Worm (Caenorhabditis elegans) whole organism, L1 larva: ENCODE data around the gene metl-5.

Experiments used
- efl-1 ChIP-seq, 4 experiments: fragments of 150-350 bp; optimal IDR thresholded peaks in 3 of 4; peaks in 1 of 4; 1 replicate in 1 of 4; 2 replicates in 3 of 4; lab custom pipeline; 2014; ENCODE audit warnings: missing biosample characterization in 2 of 4, missing genetic modification characterization in 2 of 4, missing genetic modification reagents in 2 of 4
- ets-5 ChIP-seq: fragments of 200-800 bp; sonication (Bioruptor generic); IDR thresholded peaks from 2 replicates; pipeline ENCODE4 v1.3.6; 2022; ENCODE audit warnings: missing genetic modification characterization, missing compliant biosample characterization
- fkh-10 ChIP-seq: sonication (generic microtip); optimal IDR thresholded peaks from 2 replicates; lab custom pipeline; 2017; ENCODE audit warnings: missing biosample characterization, missing genetic modification reagents, missing genetic modification characterization
- jun-1 ChIP-seq: fragments of 150-350 bp; optimal IDR thresholded peaks from 2 replicates; lab custom pipeline; 2014; ENCODE audit warnings: missing biosample characterization, missing genetic modification reagents, missing genetic modification characterization
- lsy-2 ChIP-seq, 2 experiments: fragments of 150-350 bp; optimal IDR thresholded peaks; 2 replicates each; lab custom pipeline; 2014; ENCODE audit warnings: missing biosample characterization in 2 of 2, missing genetic modification characterization in 2 of 2
- mdl-1 ChIP-seq, 2 experiments: fragments of 150-350 bp; optimal IDR thresholded peaks; 2 replicates each; lab custom pipeline; 2014 to 2017; ENCODE audit warnings: missing biosample characterization in 2 of 2, missing genetic modification characterization in 2 of 2, inconsistent platforms in 1 of 2
- nhr-11 ChIP-seq: fragments of 150-350 bp; optimal IDR thresholded peaks from 2 replicates; lab custom pipeline; 2014; ENCODE audit warnings: missing biosample characterization, missing genetic modification characterization
- nhr-237 ChIP-seq: fragments of 150-350 bp; optimal IDR thresholded peaks from 2 replicates; lab custom pipeline; 2014; ENCODE audit warnings: missing biosample characterization, missing genetic modification characterization
- nhr-76 ChIP-seq: sonication (generic microtip); optimal IDR thresholded peaks from 2 replicates; lab custom pipeline; 2017; ENCODE audit warnings: missing biosample characterization, missing genetic modification characterization
- pag-3 ChIP-seq: sonication (generic microtip); optimal IDR thresholded peaks from 2 replicates; lab custom pipeline; 2017; ENCODE audit warnings: missing genetic modification characterization, mild to moderate bottlenecking, missing compliant biosample characterization, antibody characterized with exemption, borderline replicate concordance; ENCODE audit not compliant: insufficient read depth
- sptf-1 ChIP-seq: fragments of 150-350 bp; optimal IDR thresholded peaks from 2 replicates; lab custom pipeline; 2014; ENCODE audit warnings: missing biosample characterization, missing genetic modification characterization
- vab-15 ChIP-seq: sonication (generic microtip); optimal IDR thresholded peaks from 2 replicates; lab custom pipeline; 2017; ENCODE audit warnings: missing genotype, mild to moderate bottlenecking, missing genetic modification characterization, missing compliant biosample characterization
- ztf-11 ChIP-seq, 2 experiments: sonication (generic microtip); optimal IDR thresholded peaks; 2 replicates each; lab custom pipeline; 2016 to 2017; ENCODE audit warnings: missing genetic modification characterization in 2 of 2, missing biosample characterization in 1 of 2, missing compliant biosample characterization in 1 of 2
- ztf-4 ChIP-seq: fragments of 150-350 bp; optimal IDR thresholded peaks from 2 replicates; lab custom pipeline; 2014; ENCODE audit warnings: missing biosample characterization, missing genetic modification characterization

DNA sequence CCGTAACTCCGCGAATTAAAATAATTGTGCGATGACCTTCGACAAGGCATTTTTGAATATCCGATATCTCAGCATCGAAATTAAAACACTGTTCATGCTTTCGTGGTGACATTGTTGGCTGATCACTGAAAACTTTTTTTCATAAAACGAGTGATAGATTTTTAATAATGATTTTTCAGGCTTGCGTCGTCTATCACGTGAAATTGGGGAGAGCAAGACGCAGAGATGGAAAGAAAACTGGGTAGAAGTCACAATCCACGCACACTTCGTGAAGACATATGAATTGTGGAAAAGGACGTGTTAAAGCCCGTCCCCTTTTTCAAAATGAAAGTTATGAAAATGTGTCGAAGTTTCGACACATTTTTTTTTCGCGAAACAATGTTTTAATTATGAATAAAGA is 46.9 kb downstream of the metl-5 start, which contains the start of gene nonu-1:
- TF ChIP-seq ztf-4 (tag; lab: Kevin White, UChicago) (no peak), lsy-2 (tag; optimal IDR thresholded peaks at IDR 0.05; lab: Kevin White, UChicago) (no peak), vab-15 (tag; lab: Kevin White, UChicago) (no peak), ets-5 (no peak), nhr-76 (tag; lab: Kevin White, UChicago) (no peak), efl-1 (optimal IDR thresholded peaks at IDR 0.05; lab: Kevin White, UChicago) (no peak), efl-1 (GFP tag; optimal IDR thresholded peaks at IDR 0.05 in 1 of 2; lab: Kevin White, UChicago) (peak in 1 of 2 experiments; percentile 78), ztf-11 (tag; optimal IDR thresholded peaks at IDR 0.05; lab: Kevin White, UChicago) (no peak), jun-1 (tag; lab: Kevin White, UChicago) (no peak), mdl-1 (tag; optimal IDR thresholded peaks at IDR 0.05; lab: Kevin White, UChicago) (peak in 1 of 2 experiments; percentile 12), pag-3 (tag; lab: Kevin White, UChicago) (no peak), nhr-11 (tag; lab: Kevin White, UChicago) (no peak), nhr-237 (tag; lab: Kevin White, UChicago) (no peak), fkh-10 (GFP tag; lab: Kevin White, UChicago) (no peak), sptf-1 (tag; lab: Kevin White, UChicago) (no peak)
